Worm (Caenorhabditis elegans): Measurements from ENCODE around the gene smc-4.

smc-4 gene

DNA sequence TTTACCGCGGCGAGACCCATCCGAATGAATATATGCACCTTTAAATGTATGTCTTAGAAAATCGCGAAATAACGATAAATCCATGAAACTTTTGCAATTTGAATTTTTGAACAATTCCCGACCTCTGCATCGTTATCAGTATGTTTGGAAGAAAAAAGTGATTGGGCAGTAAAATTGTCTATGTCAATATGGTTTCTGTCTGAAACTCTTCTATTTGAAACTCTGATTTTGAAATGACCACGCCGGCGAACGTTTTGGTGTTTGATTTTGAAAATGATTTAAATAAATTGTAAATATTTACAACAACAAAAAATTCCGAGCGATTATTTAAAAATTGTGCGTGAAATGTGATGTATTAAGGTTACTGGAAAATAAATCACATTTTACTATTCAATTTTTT is 26.0 kb upstream of the smc-4 start:
- TF ChIP-seq sma-9 (GFP tag; optimal IDR thresholded peaks at IDR 0.05) = peak; percentile 22
- TF ChIP-seq sma-9 (tag; optimal IDR thresholded peaks at IDR 0.05) = no peak
- TF ChIP-seq ZK546.5 (tag; optimal IDR thresholded peaks at IDR 0.05) = no peak
- no peak for TF ChIP-seq mdl-1 (tag; optimal IDR thresholded peaks at IDR 0.05)
- no peak for TF ChIP-seq lsy-2 (tag; optimal IDR thresholded peaks at IDR 0.05)
- TF ChIP-seq snpc-4 (tag; optimal IDR thresholded peaks at IDR 0.05) = no peak
- no peak for TF ChIP-seq C34F6.9 (tag; optimal IDR thresholded peaks at IDR 0.05)
- TF ChIP-seq fos-1 (tag; optimal IDR thresholded peaks at IDR 0.05) = peak; percentile 18
- no peak for TF ChIP-seq gmeb-1 (tag; optimal IDR thresholded peaks at IDR 0.05)
- no peak for TF ChIP-seq elt-3 (tag; optimal IDR thresholded peaks at IDR 0.05)
- TF ChIP-seq dmd-4 (tag; optimal IDR thresholded peaks at IDR 0.05) = no peak
- TF ChIP-seq nhr-12 (tag; optimal IDR thresholded peaks at IDR 0.05) = no peak
- no peak for TF ChIP-seq lin-13 (GFP tag; optimal IDR thresholded peaks at IDR 0.05)
- TF ChIP-seq unc-55 (GFP tag; optimal IDR thresholded peaks at IDR 0.05) = no peak

DNA sequence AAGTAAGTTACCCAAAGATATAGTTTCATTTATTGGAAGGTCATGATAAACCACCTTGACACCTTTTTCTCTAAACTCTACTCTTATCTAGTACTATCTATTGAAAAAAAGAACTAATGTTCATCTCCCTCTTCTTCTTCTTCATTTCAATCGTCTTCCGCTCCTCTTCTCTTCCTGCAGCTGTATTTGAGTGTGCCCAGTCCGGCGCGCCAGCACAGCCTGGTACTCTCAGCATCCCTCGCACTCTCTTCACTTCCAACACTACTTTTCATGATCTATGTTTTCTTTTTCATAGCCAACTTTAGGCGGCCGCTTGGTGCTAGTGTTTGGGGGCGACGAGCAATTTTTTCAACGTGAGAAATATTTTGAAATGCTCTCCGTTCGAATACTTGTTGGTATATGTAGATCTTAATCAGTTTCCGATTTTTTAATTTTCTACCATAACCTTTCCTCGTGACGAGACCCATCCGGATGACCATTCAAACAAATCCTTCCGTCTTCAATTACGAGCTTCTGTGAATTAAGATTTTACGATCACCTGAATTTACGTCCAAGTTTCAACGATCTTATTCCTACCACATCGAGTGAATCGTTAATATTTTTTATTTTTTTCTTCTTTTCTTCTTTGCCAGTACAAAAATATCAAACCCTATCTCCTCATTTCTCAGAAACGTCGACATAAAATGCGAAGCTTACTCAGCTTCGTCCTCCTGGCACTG is 25.1 kb upstream of the smc-4 start, which contains the start of gene pan-1:
TSS of gene pan-1 (plus strand) at position 669 of the 719 bp plus-strand sequence.
- TF ChIP-seq sma-9 (GFP tag; optimal IDR thresholded peaks at IDR 0.05) = peak; percentile 59
- TF ChIP-seq sma-9 (tag; optimal IDR thresholded peaks at IDR 0.05) = no peak
- no peak for TF ChIP-seq unc-39 (tag; optimal IDR thresholded peaks at IDR 0.05)
- TF ChIP-seq blmp-1 (tag; optimal IDR thresholded peaks at IDR 0.05; ENCODE audit: insufficient read depth) = no peak
- no peak for TF ChIP-seq ama-1 (optimal IDR thresholded peaks at IDR 0.05)
- peak; percentile 16 for TF ChIP-seq lin-11 (tag; optimal IDR thresholded peaks at IDR 0.05)
- TF ChIP-seq nhr-25 (tag; optimal IDR thresholded peaks at IDR 0.05) = peak; percentile 14
- no peak for TF ChIP-seq elt-3 (tag; optimal IDR thresholded peaks at IDR 0.05)
- TF ChIP-seq Y55F3AM.14 (GFP tag; optimal IDR thresholded peaks at IDR 0.05) = peak; percentile 15
- TF ChIP-seq mdl-1 (tag; optimal IDR thresholded peaks at IDR 0.05) = no peak
- no peak for TF ChIP-seq unc-62 (GFP tag; optimal IDR thresholded peaks at IDR 0.05)
- TF ChIP-seq mbf-1 (tag; optimal IDR thresholded peaks at IDR 0.05) = no peak
- no peak for TF ChIP-seq nhr-237 (tag; optimal IDR thresholded peaks at IDR 0.05)
- TF ChIP-seq zag-1 (tag; optimal IDR thresholded peaks at IDR 0.05) = no peak
- TF ChIP-seq lin-39 (tag; optimal IDR thresholded peaks at IDR 0.05) = no peak
- no peak for TF ChIP-seq ztf-11 (tag; optimal IDR thresholded peaks at IDR 0.05)
- TF ChIP-seq snpc-4 (tag; optimal IDR thresholded peaks at IDR 0.05) = no peak
- no peak for TF ChIP-seq R02D3.7 (tag; optimal IDR thresholded peaks at IDR 0.05)
- TF ChIP-seq nhr-129 (tag; optimal IDR thresholded peaks at IDR 0.05) = peak; percentile 20
- no peak for TF ChIP-seq aly-2 (tag; optimal IDR thresholded peaks at IDR 0.05)
- TF ChIP-seq C34F6.9 (tag; optimal IDR thresholded peaks at IDR 0.05) = peak; percentile 69
- TF ChIP-seq gmeb-1 (tag; optimal IDR thresholded peaks at IDR 0.05) = no peak
- no peak for TF ChIP-seq peb-1 (tag; optimal IDR thresholded peaks at IDR 0.05)
- TF ChIP-seq nhr-10 (tag; optimal IDR thresholded peaks at IDR 0.05) = no peak
- TF ChIP-seq unc-55 (GFP tag; optimal IDR thresholded peaks at IDR 0.05) = peak; percentile 75
- TF ChIP-seq alr-1 (tag; optimal IDR thresholded peaks at IDR 0.05) = no peak
- peak; percentile 47 for TF ChIP-seq egl-27 (tag; optimal IDR thresholded peaks at IDR 0.05)
- TF ChIP-seq nhr-21 (tag; optimal IDR thresholded peaks at IDR 0.05) = peak; percentile 28
- peak; percentile 68 for TF ChIP-seq fos-1 (tag; optimal IDR thresholded peaks at IDR 0.05)
- peak; percentile 34 for TF ChIP-seq lin-13 (GFP tag; optimal IDR thresholded peaks at IDR 0.05)
- TF ChIP-seq elt-1 (tag; optimal IDR thresholded peaks at IDR 0.05) = no peak
- TF ChIP-seq nhr-6 (tag; optimal IDR thresholded peaks at IDR 0.05) = no peak
- no peak for TF ChIP-seq nhr-12 (tag; optimal IDR thresholded peaks at IDR 0.05)
- TF ChIP-seq ZK546.5 (tag; optimal IDR thresholded peaks at IDR 0.05) = no peak
- TF ChIP-seq ztf-4 (tag; optimal IDR thresholded peaks at IDR 0.05) = no peak
- TF ChIP-seq sma-3 (GFP tag; optimal IDR thresholded peaks at IDR 0.05) = peak; percentile 27
- no peak for TF ChIP-seq nhr-11 (tag; optimal IDR thresholded peaks at IDR 0.05)
- peak; percentile 20 for TF ChIP-seq crh-2 (tag; optimal IDR thresholded peaks at IDR 0.05)
- no peak for TF ChIP-seq ceh-82 (tag; optimal IDR thresholded peaks at IDR 0.05)
- TF ChIP-seq nhr-77 (tag; optimal IDR thresholded peaks at IDR 0.05) = no peak
- peak; percentile 16 for TF ChIP-seq mab-5 (tag; optimal IDR thresholded peaks at IDR 0.05)
- peak; percentile 44 for TF ChIP-seq F13H6.1 (tag; optimal IDR thresholded peaks at IDR 0.05)
- no peak for TF ChIP-seq ceh-16 (tag; optimal IDR thresholded peaks at IDR 0.05)
- no peak for TF ChIP-seq skn-1 (tag; optimal IDR thresholded peaks at IDR 0.05)
- TF ChIP-seq nhr-23 (tag; optimal IDR thresholded peaks at IDR 0.05) = no peak
- peak in 1 of 2 experiments; percentile 65 for TF ChIP-seq lsy-2 (tag; optimal IDR thresholded peaks at IDR 0.05)
- no peak for TF ChIP-seq ztf-1 (GFP tag; conservative IDR thresholded peaks at IDR 0.05)
- TF ChIP-seq sem-4 (tag; optimal IDR thresholded peaks at IDR 0.05) = peak; percentile 7
- TF ChIP-seq dmd-4 (tag; optimal IDR thresholded peaks at IDR 0.05) = no peak
